Worm (Caenorhabditis elegans): ENCODE results near the gene tag-18.

DNA sequence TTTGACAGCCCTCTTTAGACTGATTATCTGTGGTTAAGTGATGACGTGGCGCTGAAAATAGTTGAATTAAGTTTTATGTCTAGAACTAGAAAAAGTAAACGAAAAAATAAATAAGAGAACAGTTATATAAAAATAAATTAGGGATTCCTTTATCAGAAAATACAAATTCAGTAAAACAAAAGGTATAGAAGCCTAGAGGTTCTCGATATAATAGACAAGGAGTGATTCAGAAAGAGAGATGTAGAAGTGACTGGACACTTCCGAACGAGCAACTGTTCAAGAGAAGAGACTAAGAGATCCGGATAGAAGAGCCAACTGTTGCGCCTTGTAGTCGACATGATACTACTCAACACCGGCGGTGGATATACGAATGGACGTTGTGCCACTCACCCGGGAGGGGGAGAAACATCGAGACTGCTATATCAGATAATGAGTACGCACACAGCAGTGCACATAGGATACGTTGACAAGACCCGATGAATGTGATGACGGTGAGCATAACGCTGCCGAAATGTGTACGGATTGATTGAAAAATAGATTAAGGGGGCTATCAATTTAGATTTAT is 44.6 kb downstream of the tag-18 start, which contains the start of gene tag-278:
- TF ChIP-seq skn-1 (tag; optimal IDR thresholded peaks at IDR 0.05) (no peak), R02D3.7 (tag; optimal IDR thresholded peaks at IDR 0.05) (no peak)

All from whole organism, L3 larva.